Worm (Caenorhabditis elegans) whole organism, L1 larva: ENCODE measurements around the gene dss-1.

Experiments
- C34B4.2 ChIP-seq: sonication (generic microtip); optimal IDR thresholded peaks from 2 replicates; lab custom pipeline; 2017; ENCODE audit warnings: mild to moderate bottlenecking, missing genetic modification characterization, missing compliant biosample characterization
- F16B12.6 ChIP-seq: fragments of 150-350 bp; optimal IDR thresholded peaks from 2 replicates; lab custom pipeline; 2014; ENCODE audit warnings: missing biosample characterization, missing genetic modification characterization
- Y116A8C.19 ChIP-seq: sonication (generic microtip); optimal IDR thresholded peaks from 2 replicates; lab custom pipeline; 2016; ENCODE audit warnings: missing compliant biosample characterization, missing genetic modification characterization, borderline replicate concordance
- alr-1 ChIP-seq: fragments of 200-800 bp; sonication (Bioruptor generic); optimal IDR thresholded peaks from 2 replicates; lab custom pipeline; 2018; ENCODE audit warnings: borderline replicate concordance, mild to moderate bottlenecking, missing genetic modification characterization, missing compliant biosample characterization
- aly-2 ChIP-seq: fragments of 150-350 bp; optimal IDR thresholded peaks from 2 replicates; lab custom pipeline; 2014; ENCODE audit warnings: missing biosample characterization, missing genetic modification characterization
- ama-1 ChIP-seq: fragments of 150-350 bp; optimal IDR thresholded peaks from 2 replicates; lab custom pipeline; 2014
- blmp-1 ChIP-seq: fragments of 150-350 bp; optimal IDR thresholded peaks from 2 replicates; lab custom pipeline; 2014; ENCODE audit warnings: missing biosample characterization, missing genetic modification characterization
- ceh-8 ChIP-seq: fragments of 200-800 bp; sonication (Bioruptor generic); optimal IDR thresholded peaks from 2 replicates; lab custom pipeline; 2018; ENCODE audit warnings: mild to moderate bottlenecking, missing genetic modification characterization, moderate library complexity, missing compliant biosample characterization
- ceh-90 ChIP-seq: sonication (generic microtip); optimal IDR thresholded peaks from 2 replicates; lab custom pipeline; 2016; ENCODE audit warnings: missing genetic modification characterization, missing compliant biosample characterization
- ces-1 ChIP-seq: fragments of 150-350 bp; optimal IDR thresholded peaks from 2 replicates; lab custom pipeline; 2014; ENCODE audit warnings: missing biosample characterization, missing genetic modification reagents, missing genetic modification characterization
- dpl-1 ChIP-seq, 3 experiments: fragments of 150-350 bp in 2 of 3; sonication (generic microtip) in 1 of 3; optimal IDR thresholded peaks; 2 replicates each; lab custom pipeline; 2014 to 2017; ENCODE audit warnings: missing biosample characterization in 3 of 3, missing genetic modification characterization in 3 of 3, missing genetic modification reagents in 3 of 3
- efl-1 ChIP-seq, 4 experiments: fragments of 150-350 bp; optimal IDR thresholded peaks in 3 of 4; peaks in 1 of 4; 1 replicate in 1 of 4; 2 replicates in 3 of 4; lab custom pipeline; 2014; ENCODE audit warnings: missing biosample characterization in 2 of 4, missing genetic modification characterization in 2 of 4, missing genetic modification reagents in 2 of 4
- egl-27 ChIP-seq, 2 experiments: fragments of 150-350 bp in 1 of 2; sonication (generic microtip); optimal IDR thresholded peaks; 3 replicates each; lab custom pipeline; 2017 to 2018; ENCODE audit warnings: missing biosample characterization in 2 of 2, missing genetic modification characterization in 2 of 2, missing genetic modification reagents in 2 of 2
- elt-2 ChIP-seq: sonication (generic microtip); optimal IDR thresholded peaks from 2 replicates; lab custom pipeline; 2016; ENCODE audit warnings: missing genetic modification characterization, mild to moderate bottlenecking, inconsistent platforms, missing compliant biosample characterization, missing genetic modification reagents
- fkh-10 ChIP-seq: sonication (generic microtip); optimal IDR thresholded peaks from 2 replicates; lab custom pipeline; 2017; ENCODE audit warnings: missing biosample characterization, missing genetic modification reagents, missing genetic modification characterization
- fos-1 ChIP-seq: fragments of 150-350 bp; optimal IDR thresholded peaks from 2 replicates; lab custom pipeline; 2014; ENCODE audit warnings: missing biosample characterization, missing genetic modification characterization
- hpl-2 ChIP-seq: fragments of 150-350 bp; optimal IDR thresholded peaks from 2 replicates; lab custom pipeline; 2014; ENCODE audit warnings: missing biosample characterization, missing genetic modification reagents, missing genetic modification characterization
- irx-1 ChIP-seq: sonication (generic microtip); optimal IDR thresholded peaks from 2 replicates; lab custom pipeline; 2016; ENCODE audit warnings: missing genetic modification characterization, missing compliant biosample characterization
- lin-13 ChIP-seq: fragments of 150-350 bp; optimal IDR thresholded peaks from 2 replicates; lab custom pipeline; 2014; ENCODE audit warnings: missing biosample characterization, missing genetic modification reagents, missing genetic modification characterization
- lin-14 ChIP-seq: fragments of 200-800 bp; sonication (Bioruptor generic); optimal IDR thresholded peaks from 2 replicates; lab custom pipeline; 2018; ENCODE audit warnings: mild to moderate bottlenecking, missing genetic modification characterization, moderate library complexity, missing compliant biosample characterization
- lin-35 ChIP-seq, 2 experiments: fragments of 150-350 bp; optimal IDR thresholded peaks; 2 replicates each; lab custom pipeline; 2014; ENCODE audit warnings: missing biosample characterization in 2 of 2, missing genetic modification characterization in 2 of 2, missing genetic modification reagents in 2 of 2
- lin-39 ChIP-seq: fragments of 150-350 bp; optimal IDR thresholded peaks from 2 replicates; lab custom pipeline; 2014; ENCODE audit warnings: missing biosample characterization, missing genetic modification reagents, missing genetic modification characterization
- lir-3 ChIP-seq: sonication (generic microtip); optimal IDR thresholded peaks from 2 replicates; lab custom pipeline; 2016; ENCODE audit warnings: mild to moderate bottlenecking, missing genetic modification characterization, moderate library complexity, missing compliant biosample characterization; ENCODE audit not compliant: poor library complexity
- mdl-1 ChIP-seq, 2 experiments: fragments of 150-350 bp; optimal IDR thresholded peaks; 2 replicates each; lab custom pipeline; 2014 to 2017; ENCODE audit warnings: missing biosample characterization in 2 of 2, missing genetic modification characterization in 2 of 2, inconsistent platforms in 1 of 2
- mef-2 ChIP-seq: fragments of 150-350 bp; optimal IDR thresholded peaks from 2 replicates; lab custom pipeline; 2014; ENCODE audit warnings: missing biosample characterization, missing genetic modification characterization
- mep-1 ChIP-seq: fragments of 150-350 bp; optimal IDR thresholded peaks from 2 replicates; lab custom pipeline; 2014; ENCODE audit warnings: missing biosample characterization, missing genetic modification characterization
- nhr-12 ChIP-seq: sonication (generic microtip); optimal IDR thresholded peaks from 2 replicates; lab custom pipeline; 2017; ENCODE audit warnings: missing biosample characterization, missing genetic modification characterization
- nhr-237 ChIP-seq: fragments of 150-350 bp; optimal IDR thresholded peaks from 2 replicates; lab custom pipeline; 2014; ENCODE audit warnings: missing biosample characterization, missing genetic modification characterization
- nhr-28 ChIP-seq: fragments of 150-350 bp; optimal IDR thresholded peaks from 2 replicates; lab custom pipeline; 2014; ENCODE audit warnings: missing biosample characterization, missing genetic modification characterization
- nhr-77 ChIP-seq: fragments of 150-350 bp; optimal IDR thresholded peaks from 2 replicates; lab custom pipeline; 2014; ENCODE audit warnings: missing biosample characterization, missing genetic modification characterization
- nhr-84 ChIP-seq: sonication (generic microtip); optimal IDR thresholded peaks from 2 replicates; lab custom pipeline; 2017; ENCODE audit warnings: missing biosample characterization, missing genetic modification characterization
- nhr-85 ChIP-seq: sonication (generic microtip); peaks from one replicate; lab custom pipeline; 2016; ENCODE audit warnings: missing genetic modification characterization, inconsistent platforms, missing compliant biosample characterization
- pax-3 ChIP-seq: fragments of 200-800 bp; sonication (Bioruptor generic); optimal IDR thresholded peaks from 2 replicates; lab custom pipeline; 2018; ENCODE audit warnings: mild to moderate bottlenecking, missing genetic modification characterization, moderate library complexity, missing compliant biosample characterization
- sox-4 ChIP-seq: sonication (generic microtip); optimal IDR thresholded peaks from 2 replicates; lab custom pipeline; 2016; ENCODE audit warnings: missing genetic modification characterization, missing compliant biosample characterization
- sptf-1 ChIP-seq: fragments of 150-350 bp; optimal IDR thresholded peaks from 2 replicates; lab custom pipeline; 2014; ENCODE audit warnings: missing biosample characterization, missing genetic modification characterization
- sup-37 ChIP-seq: fragments of 200-800 bp; sonication (Bioruptor generic); optimal IDR thresholded peaks from 2 replicates; lab custom pipeline; 2018; ENCODE audit warnings: mild to moderate bottlenecking, missing genetic modification characterization, missing compliant biosample characterization
- swsn-7 ChIP-seq: sonication (generic microtip); optimal IDR thresholded peaks from 2 replicates; lab custom pipeline; 2016; ENCODE audit warnings: missing genetic modification characterization, missing compliant biosample characterization
- unc-130 ChIP-seq: fragments of 150-350 bp; optimal IDR thresholded peaks from 2 replicates; lab custom pipeline; 2017; ENCODE audit warnings: missing biosample characterization, missing genetic modification characterization, inconsistent platforms
- unc-30 ChIP-seq: sonication (generic microtip); optimal IDR thresholded peaks from 2 replicates; lab custom pipeline; 2017; ENCODE audit warnings: missing biosample characterization, missing genetic modification characterization
- unc-86 ChIP-seq: sonication (generic microtip); optimal IDR thresholded peaks from 2 replicates; lab custom pipeline; 2016; ENCODE audit warnings: missing genetic modification characterization, missing compliant biosample characterization
- unc-98 ChIP-seq: fragments of 200-800 bp; sonication (Bioruptor generic); IDR thresholded peaks from 2 replicates; pipeline ENCODE4 v1.3.6; 2022; ENCODE audit warnings: missing genetic modification characterization, missing compliant biosample characterization
- vab-15 ChIP-seq: sonication (generic microtip); optimal IDR thresholded peaks from 2 replicates; lab custom pipeline; 2017; ENCODE audit warnings: missing genotype, mild to moderate bottlenecking, missing genetic modification characterization, missing compliant biosample characterization
- xbp-1 ChIP-seq: sonication (generic microtip); optimal IDR thresholded peaks from 2 replicates; lab custom pipeline; 2016; ENCODE audit warnings: missing genetic modification characterization, missing compliant biosample characterization
- zag-1 ChIP-seq: fragments of 150-350 bp; optimal IDR thresholded peaks from 2 replicates; lab custom pipeline; 2014; ENCODE audit warnings: missing biosample characterization, missing genetic modification characterization
- zip-4 ChIP-seq: fragments of 200-800 bp; sonication (Bioruptor generic); optimal IDR thresholded peaks from 2 replicates; lab custom pipeline; 2018; ENCODE audit warnings: mild to moderate bottlenecking, missing genetic modification characterization, moderate library complexity, missing compliant biosample characterization
- ztf-4 ChIP-seq: fragments of 150-350 bp; optimal IDR thresholded peaks from 2 replicates; lab custom pipeline; 2014; ENCODE audit warnings: missing biosample characterization, missing genetic modification characterization

dss-1 gene

DNA sequence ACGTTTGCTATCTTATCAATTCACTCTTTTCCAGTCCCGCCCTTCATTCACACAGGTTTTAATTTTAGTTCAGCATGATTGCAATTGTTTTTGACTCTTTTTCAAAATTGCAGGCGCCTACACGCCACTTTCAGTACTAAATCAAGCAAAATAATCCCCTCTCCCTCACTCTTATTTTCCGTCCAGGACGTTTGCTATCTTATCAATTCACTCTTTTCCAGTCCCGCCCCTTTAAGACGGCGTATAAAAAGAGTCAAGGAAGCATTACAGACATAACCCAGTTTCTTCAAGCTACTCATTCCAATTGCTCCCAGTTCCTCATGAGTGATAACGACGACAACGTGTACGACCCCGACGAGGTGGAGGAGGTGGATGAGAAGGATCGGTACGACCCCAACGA, 18.6 kb upstream of the dss-1 start, which contains the start of gene Y119D3B.21:
TSS of gene Y119D3B.21 (plus strand) at position 321 of the 400 bp plus-strand sequence.
- TF ChIP-seq zip-4 (GFP tag; lab: Kevin White, UChicago), result no peak
- no peak for TF ChIP-seq ceh-8 (GFP tag; lab: Kevin White, UChicago)
- TF ChIP-seq pax-3 (tag; lab: Kevin White, UChicago), result no peak
- TF ChIP-seq nhr-84 (tag; lab: Kevin White, UChicago), result no peak
- TF ChIP-seq unc-130 (tag; lab: Kevin White, UChicago), result no peak
- TF ChIP-seq irx-1, result no peak
- TF ChIP-seq sptf-1, result no peak
- no peak for TF ChIP-seq nhr-12
- no peak for TF ChIP-seq dpl-1 (GFP tag; optimal IDR thresholded peaks at IDR 0.05; lab: Kevin White, UChicago)
- TF ChIP-seq vab-15 (tag; lab: Kevin White, UChicago), result no peak
- TF ChIP-seq efl-1 (optimal IDR thresholded peaks at IDR 0.05; lab: Kevin White, UChicago), result no peak
- peak in 1 of 2 experiments; percentile 74 for TF ChIP-seq efl-1 (GFP tag; optimal IDR thresholded peaks at IDR 0.05 in 1 of 2; lab: Kevin White, UChicago)
- TF ChIP-seq blmp-1 (tag; lab: Kevin White, UChicago), result no peak
- TF ChIP-seq nhr-237 (tag; lab: Kevin White, UChicago), result no peak
- peak; percentile 31 for TF ChIP-seq ama-1 (lab: Kevin White, UChicago)
- no peak for TF ChIP-seq unc-86 (tag; lab: Kevin White, UChicago)
- TF ChIP-seq mep-1 (tag; lab: Kevin White, UChicago), result no peak
- no peak for TF ChIP-seq zag-1 (tag; lab: Kevin White, UChicago)
- TF ChIP-seq elt-2 (tag; lab: Kevin White, UChicago), result peak; percentile 87
- TF ChIP-seq lin-35 (GFP tag; optimal IDR thresholded peaks at IDR 0.05; lab: Kevin White, UChicago), result peak in 1 of 2 experiments; percentile 31
- TF ChIP-seq sup-37 (GFP tag; lab: Kevin White, UChicago), result no peak
- no peak for TF ChIP-seq sox-4 (tag; lab: Kevin White, UChicago)
- no peak for TF ChIP-seq nhr-85
- TF ChIP-seq fos-1 (tag; lab: Kevin White, UChicago), result no peak
- TF ChIP-seq unc-98, result no peak
- no peak for TF ChIP-seq mdl-1 (tag; optimal IDR thresholded peaks at IDR 0.05; lab: Kevin White, UChicago)
- TF ChIP-seq unc-30, result no peak

- no peak for TF ChIP-seq nhr-28 (tag; lab: Kevin White, UChicago)
- no peak for TF ChIP-seq ztf-4 (tag; lab: Kevin White, UChicago)
- TF ChIP-seq F16B12.6, result no peak
- no peak for TF ChIP-seq nhr-12
- TF ChIP-seq lin-13 (GFP tag; lab: Kevin White, UChicago), result no peak
- TF ChIP-seq zag-1 (tag; lab: Kevin White, UChicago), result no peak
- TF ChIP-seq, all 84 proteins: peak for 0
These were observed 18.1 kb upstream of the dss-1 start for ce11 chrIII:1214121-1214673.

- TF ChIP-seq dpl-1 (GFP tag; optimal IDR thresholded peaks at IDR 0.05; lab: Kevin White, UChicago) (no peak), ceh-90 (tag; lab: Kevin White, UChicago) (no peak), Y116A8C.19 (tag; lab: Kevin White, UChicago) (no peak), zag-1 (tag; lab: Kevin White, UChicago) (no peak), ceh-8 (GFP tag; lab: Kevin White, UChicago) (no peak), efl-1 (optimal IDR thresholded peaks at IDR 0.05; lab: Kevin White, UChicago) (no peak), efl-1 (GFP tag; optimal IDR thresholded peaks at IDR 0.05 in 1 of 2; lab: Kevin White, UChicago) (no peak), lir-3 (tag; lab: Kevin White, UChicago) (no peak), lin-13 (GFP tag; lab: Kevin White, UChicago) (no peak), mef-2 (no peak), ces-1 (GFP tag; lab: Kevin White, UChicago) (no peak), swsn-7 (tag; lab: Kevin White, UChicago) (no peak)
These were observed 14.5 kb upstream of the dss-1 start for ce11 chrIII:1210638-1211037.

DNA sequence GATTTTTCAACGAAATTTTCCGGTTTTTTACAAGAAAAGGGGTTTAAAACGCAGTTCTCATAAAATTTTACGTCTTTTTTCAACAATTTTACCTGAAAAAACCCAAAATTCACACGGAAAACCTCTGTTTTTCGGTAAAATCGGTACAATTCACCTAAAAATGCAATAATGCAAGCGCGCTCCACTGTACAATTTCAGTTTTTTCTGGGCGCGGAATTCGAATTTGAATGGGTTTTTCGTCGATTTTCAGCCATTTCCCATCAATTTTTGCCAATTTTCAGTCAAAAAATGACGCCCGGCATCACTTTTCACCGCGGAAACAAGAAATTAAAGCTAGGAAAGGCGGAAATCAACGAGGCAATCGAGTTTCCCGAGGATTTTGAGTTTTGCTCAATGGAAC, 11.8 kb upstream of the dss-1 start, which contains the start of gene orc-3:
TSS of gene orc-3 (plus strand) at position 282 of the 400 bp plus-strand sequence.
- peak; percentile 9 for TF ChIP-seq xbp-1 (tag; lab: Kevin White, UChicago)
- TF ChIP-seq C34B4.2 (tag; lab: Kevin White, UChicago), result no peak
- TF ChIP-seq hpl-2 (GFP tag; lab: Kevin White, UChicago), result no peak
- TF ChIP-seq elt-2 (tag; lab: Kevin White, UChicago), result no peak
- no peak for TF ChIP-seq sox-4 (tag; lab: Kevin White, UChicago)
- TF ChIP-seq nhr-77 (tag; lab: Kevin White, UChicago), result no peak
- TF ChIP-seq mep-1 (tag; lab: Kevin White, UChicago), result peak; percentile 55
- TF ChIP-seq dpl-1 (GFP tag; optimal IDR thresholded peaks at IDR 0.05; lab: Kevin White, UChicago), result peak; percentile 86 to 92 (median 90)
- TF ChIP-seq blmp-1 (tag; lab: Kevin White, UChicago), result peak; percentile 30
- TF ChIP-seq aly-2, result no peak
- TF ChIP-seq egl-27 (tag; optimal IDR thresholded peaks at IDR 0.05; lab: Kevin White, UChicago), result no peak
- TF ChIP-seq vab-15 (tag; lab: Kevin White, UChicago), result no peak
- no peak for TF ChIP-seq alr-1
- no peak for TF ChIP-seq fkh-10 (GFP tag; lab: Kevin White, UChicago)
- no peak for TF ChIP-seq lin-14 (GFP tag; lab: Kevin White, UChicago)
- no peak for TF ChIP-seq lin-39
- no peak for TF ChIP-seq unc-86 (tag; lab: Kevin White, UChicago)
